Fruit fly (Drosophila melanogaster): Measurements from ENCODE around the gene mdlc.

DNA sequence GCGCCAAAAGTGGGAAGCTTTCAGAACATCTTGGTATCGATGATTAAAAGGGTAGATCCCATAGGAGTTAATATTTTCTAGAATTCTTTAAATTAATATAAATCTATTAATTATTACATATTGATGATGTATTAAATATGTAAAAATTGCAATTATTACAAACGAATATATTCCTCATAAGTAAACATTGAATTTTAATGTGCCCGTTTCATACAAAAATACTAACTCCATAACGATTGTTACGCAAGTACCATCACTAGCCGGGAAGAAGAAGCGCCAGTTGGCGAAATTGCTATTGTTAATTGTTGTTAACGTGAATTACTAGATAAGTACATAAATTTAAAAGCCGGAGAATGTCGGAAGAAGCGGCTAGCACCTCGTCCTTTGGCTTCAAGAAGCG lies at the start of gene mdlc:
- TF ChIP-seq Crg-1 (GFP tag; optimal IDR thresholded peaks at IDR 0.05) (no peak), ovo (GFP tag; optimal IDR thresholded peaks at IDR 0.05) (no peak), CG33017 (tag; optimal IDR thresholded peaks at IDR 0.05) (no peak), Clk (GFP tag; optimal IDR thresholded peaks at IDR 0.05) (no peak), pad (GFP tag; optimal IDR thresholded peaks at IDR 0.05) (no peak), CG7045 (GFP tag; optimal IDR thresholded peaks at IDR 0.05) (no peak), cnc (optimal IDR thresholded peaks at IDR 0.05) (no peak), toe (GFP tag; optimal IDR thresholded peaks at IDR 0.05) (peak; percentile 0), CG7101 (tag; optimal IDR thresholded peaks at IDR 0.05) (no peak), Hr96 (GFP tag; optimal IDR thresholded peaks at IDR 0.05) (no peak), CG14711 (tag; optimal IDR thresholded peaks at IDR 0.05) (no peak), kay (GFP tag; ENCODE audit: borderline replicate concordance) (peak; percentile 28), Mnt (GFP tag; optimal IDR thresholded peaks at IDR 0.05) (no peak)

All from whole organism, adult.